Worm (Caenorhabditis elegans) whole organism, L3 larva: ENCODE data around the gene C25H3.15.
A peak's percentile ranks its signal among the peaks of the same experiment; 100 is the strongest.

Experiments
- R02D3.7 ChIP-seq: fragments of 150-350 bp; optimal IDR thresholded peaks from 2 replicates; lab custom pipeline; 2014; ENCODE audit warnings: missing biosample characterization, missing genetic modification characterization
- ZK546.5 ChIP-seq: sonication (generic microtip); optimal IDR thresholded peaks from 2 replicates; lab custom pipeline; 2017; ENCODE audit warnings: missing biosample characterization, missing genetic modification characterization
- aly-2 ChIP-seq: fragments of 150-350 bp; optimal IDR thresholded peaks from 2 replicates; lab custom pipeline; 2014; ENCODE audit warnings: missing biosample characterization, missing genetic modification characterization
- ama-1 ChIP-seq: fragments of 150-350 bp; optimal IDR thresholded peaks from 2 replicates; lab custom pipeline; 2018
- ceh-16 ChIP-seq: sonication (generic microtip); optimal IDR thresholded peaks from 2 replicates; lab custom pipeline; 2017; ENCODE audit warnings: missing biosample characterization, missing genetic modification characterization
- ceh-28 ChIP-seq: fragments of 150-350 bp; optimal IDR thresholded peaks from 2 replicates; lab custom pipeline; 2014; ENCODE audit warnings: missing biosample characterization, missing genetic modification reagents, missing genetic modification characterization
- ceh-82 ChIP-seq: fragments of 150-350 bp; optimal IDR thresholded peaks from 2 replicates; lab custom pipeline; 2014; ENCODE audit warnings: missing biosample characterization, missing genetic modification characterization
- ceh-9 ChIP-seq: sonication (generic microtip); optimal IDR thresholded peaks from 2 replicates; lab custom pipeline; 2018; ENCODE audit warnings: missing biosample characterization, missing genetic modification characterization
- daf-12 ChIP-seq: fragments of 150-350 bp; optimal IDR thresholded peaks from 2 replicates; lab custom pipeline; 2014; ENCODE audit warnings: missing biosample characterization, missing genetic modification reagents, missing genetic modification characterization
- egl-27 ChIP-seq: sonication (generic microtip); optimal IDR thresholded peaks from 4 replicates; lab custom pipeline; 2017; ENCODE audit warnings: missing biosample characterization, missing genetic modification reagents, missing genetic modification characterization
- egl-5 ChIP-seq: fragments of 150-350 bp; optimal IDR thresholded peaks from 2 replicates; lab custom pipeline; 2017; ENCODE audit warnings: missing biosample characterization, missing genetic modification reagents, missing genetic modification characterization, inconsistent platforms
- elt-1 ChIP-seq: fragments of 150-350 bp; optimal IDR thresholded peaks from 2 replicates; lab custom pipeline; 2014; ENCODE audit warnings: missing biosample characterization, missing genetic modification characterization
- elt-2 ChIP-seq: sonication (generic microtip); optimal IDR thresholded peaks from 2 replicates; lab custom pipeline; 2016; ENCODE audit warnings: missing genetic modification reagents, mild to moderate bottlenecking, missing genetic modification characterization, missing compliant biosample characterization
- fkh-10 ChIP-seq: sonication (generic microtip); optimal IDR thresholded peaks from 2 replicates; lab custom pipeline; 2017; ENCODE audit warnings: missing biosample characterization, missing genetic modification reagents, missing genetic modification characterization
- fos-1 ChIP-seq: fragments of 150-350 bp; optimal IDR thresholded peaks from 2 replicates; lab custom pipeline; 2014; ENCODE audit warnings: missing biosample characterization, missing genetic modification characterization
- hmg-11 ChIP-seq: sonication (generic microtip); optimal IDR thresholded peaks from 2 replicates; lab custom pipeline; 2016; ENCODE audit warnings: missing genetic modification characterization, missing compliant biosample characterization
- jun-1 ChIP-seq: fragments of 150-350 bp; optimal IDR thresholded peaks from 2 replicates; lab custom pipeline; 2014; ENCODE audit warnings: missing biosample characterization, missing genetic modification reagents, missing genetic modification characterization
- lin-15B ChIP-seq: fragments of 150-350 bp; optimal IDR thresholded peaks from 2 replicates; lab custom pipeline; 2014; ENCODE audit warnings: missing biosample characterization, missing genetic modification characterization
- lin-39 ChIP-seq: fragments of 150-350 bp; optimal IDR thresholded peaks from 2 replicates; lab custom pipeline; 2018; ENCODE audit warnings: missing biosample characterization, missing genetic modification reagents, missing genetic modification characterization
- lsy-12 ChIP-seq: sonication (generic microtip); optimal IDR thresholded peaks from 2 replicates; lab custom pipeline; 2016; ENCODE audit warnings: mild to moderate bottlenecking, missing genetic modification characterization, missing compliant biosample characterization
- mdl-1 ChIP-seq: fragments of 150-350 bp; optimal IDR thresholded peaks from 2 replicates; lab custom pipeline; 2014; ENCODE audit warnings: missing biosample characterization, missing genetic modification characterization
- mml-1 ChIP-seq: fragments of 150-350 bp; sonication (generic microtip); optimal IDR thresholded peaks from 3 replicates; lab custom pipeline; 2014; ENCODE audit warnings: missing biosample characterization, missing genetic modification characterization
- nfya-1 ChIP-seq: sonication (generic microtip); optimal IDR thresholded peaks from 2 replicates; lab custom pipeline; 2017; ENCODE audit warnings: missing genetic modification characterization, mild to moderate bottlenecking, missing compliant biosample characterization, antibody characterized with exemption, moderate library complexity; ENCODE audit not compliant: insufficient read depth
- nhr-11 ChIP-seq: fragments of 150-350 bp; optimal IDR thresholded peaks from 2 replicates; lab custom pipeline; 2014; ENCODE audit warnings: missing biosample characterization, missing genetic modification characterization
- nhr-23 ChIP-seq: fragments of 150-350 bp; optimal IDR thresholded peaks from 2 replicates; lab custom pipeline; 2014; ENCODE audit warnings: missing biosample characterization, missing genetic modification reagents, missing genetic modification characterization
- nhr-237 ChIP-seq: fragments of 150-350 bp; optimal IDR thresholded peaks from 2 replicates; lab custom pipeline; 2014; ENCODE audit warnings: missing biosample characterization, missing genetic modification characterization
- nhr-25 ChIP-seq: sonication (generic microtip); optimal IDR thresholded peaks from 2 replicates; lab custom pipeline; 2017; ENCODE audit warnings: missing biosample characterization, missing genetic modification characterization
- nhr-28 ChIP-seq: fragments of 150-350 bp; optimal IDR thresholded peaks from 2 replicates; lab custom pipeline; 2014; ENCODE audit warnings: missing biosample characterization, missing genetic modification characterization
- nhr-43 ChIP-seq: sonication (generic microtip); optimal IDR thresholded peaks from 2 replicates; lab custom pipeline; 2016; ENCODE audit warnings: mild to moderate bottlenecking, missing genetic modification characterization, missing compliant biosample characterization; ENCODE audit not compliant: poor library complexity, severe bottlenecking
- nhr-76 ChIP-seq: fragments of 150-350 bp; sonication (generic microtip); optimal IDR thresholded peaks from 5 replicates; lab custom pipeline; 2014; ENCODE audit warnings: missing biosample characterization, missing genetic modification characterization
- nhr-77 ChIP-seq: fragments of 150-350 bp; optimal IDR thresholded peaks from 2 replicates; lab custom pipeline; 2014; ENCODE audit warnings: missing biosample characterization, missing genetic modification characterization
- pha-4 ChIP-seq: fragments of 150-350 bp; optimal IDR thresholded peaks from 2 replicates; lab custom pipeline; 2014; ENCODE audit warnings: missing biosample characterization, missing genetic modification reagents, missing genetic modification characterization
- pqm-1 ChIP-seq: fragments of 150-350 bp; optimal IDR thresholded peaks from 2 replicates; lab custom pipeline; 2017; ENCODE audit warnings: missing biosample characterization, missing genetic modification characterization, inconsistent platforms
- sea-2 ChIP-seq: fragments of 150-350 bp; sonication (generic microtip); optimal IDR thresholded peaks from 4 replicates; lab custom pipeline; 2014; ENCODE audit warnings: missing biosample characterization, missing genetic modification reagents, missing genetic modification characterization
- skn-1 ChIP-seq: fragments of 150-350 bp; optimal IDR thresholded peaks from 2 replicates; lab custom pipeline; 2014; ENCODE audit warnings: missing biosample characterization, missing genetic modification characterization
- snpc-4 ChIP-seq: fragments of 150-350 bp; optimal IDR thresholded peaks from 2 replicates; lab custom pipeline; 2014; ENCODE audit warnings: missing biosample characterization, missing genetic modification characterization
- tbx-2 ChIP-seq: sonication (generic microtip); optimal IDR thresholded peaks from 2 replicates; lab custom pipeline; 2016; ENCODE audit warnings: mild to moderate bottlenecking, missing genetic modification characterization, missing compliant biosample characterization
- unc-39 ChIP-seq: sonication (generic microtip); optimal IDR thresholded peaks from 4 replicates; lab custom pipeline; 2017; ENCODE audit warnings: missing biosample characterization, missing genetic modification characterization
- unc-62 ChIP-seq: fragments of 150-350 bp; sonication (generic microtip); optimal IDR thresholded peaks from 4 replicates; lab custom pipeline; 2014; ENCODE audit warnings: missing biosample characterization, missing genetic modification reagents, missing genetic modification characterization
- zag-1 ChIP-seq: fragments of 150-350 bp; optimal IDR thresholded peaks from 2 replicates; lab custom pipeline; 2014; ENCODE audit warnings: missing biosample characterization, missing genetic modification characterization
- ztf-11 ChIP-seq: fragments of 150-350 bp; optimal IDR thresholded peaks from 2 replicates; lab custom pipeline; 2014; ENCODE audit warnings: missing biosample characterization, missing genetic modification characterization

C25H3.15 gene

DNA sequence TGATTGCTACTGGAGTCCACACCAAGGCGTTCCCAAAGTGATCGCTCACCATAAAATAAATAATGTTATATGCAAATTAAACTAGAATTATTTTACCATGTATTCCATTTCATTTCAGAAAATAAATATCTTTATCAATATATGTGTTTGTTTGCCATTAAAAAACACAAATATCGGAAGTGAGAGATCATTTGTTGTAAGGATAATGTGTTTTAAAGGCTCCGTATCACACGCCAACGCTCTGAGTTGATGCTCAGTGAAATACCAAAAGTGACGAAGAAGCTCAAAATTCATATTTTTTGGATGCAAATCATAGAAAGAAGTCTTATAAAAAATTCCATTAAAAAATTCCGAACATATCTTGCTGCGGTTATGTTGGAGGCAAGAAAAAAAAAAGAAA lies 31.1 kb downstream of the C25H3.15 start:
- TF ChIP-seq nhr-77 (tag; lab: Kevin White, UChicago) (no peak), aly-2 (tag; lab: Kevin White, UChicago) (no peak), ceh-9 (tag; lab: Kevin White, UChicago) (no peak), unc-62 (GFP tag; lab: Kevin White, UChicago) (no peak), nhr-28 (tag; lab: Kevin White, UChicago) (no peak), mdl-1 (no peak), nhr-11 (no peak)

DNA sequence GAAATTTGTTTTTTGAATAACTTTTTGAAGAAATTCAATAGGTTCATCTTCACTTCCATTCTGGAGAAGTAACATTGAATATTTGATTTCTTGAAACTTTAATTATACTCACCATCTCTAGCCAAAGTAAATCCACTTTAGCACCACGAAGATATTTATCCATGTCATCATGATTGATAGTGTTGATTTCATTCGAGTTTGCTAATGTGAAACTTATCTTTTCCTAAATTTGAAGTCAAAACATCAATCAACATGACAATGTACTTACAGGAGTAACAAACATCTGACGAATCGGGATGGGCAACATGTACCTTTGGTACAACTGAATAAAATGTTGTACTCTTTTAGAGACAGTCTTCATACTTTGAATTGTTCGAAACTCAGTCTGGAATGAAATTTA lies 32.2 kb downstream of the C25H3.15 start:
- no peak for TF ChIP-seq lin-39 (tag; lab: Kevin White, UChicago)
- no peak for TF ChIP-seq ceh-9 (tag; lab: Kevin White, UChicago)
- TF ChIP-seq, all 47 proteins: peak for 0

DNA sequence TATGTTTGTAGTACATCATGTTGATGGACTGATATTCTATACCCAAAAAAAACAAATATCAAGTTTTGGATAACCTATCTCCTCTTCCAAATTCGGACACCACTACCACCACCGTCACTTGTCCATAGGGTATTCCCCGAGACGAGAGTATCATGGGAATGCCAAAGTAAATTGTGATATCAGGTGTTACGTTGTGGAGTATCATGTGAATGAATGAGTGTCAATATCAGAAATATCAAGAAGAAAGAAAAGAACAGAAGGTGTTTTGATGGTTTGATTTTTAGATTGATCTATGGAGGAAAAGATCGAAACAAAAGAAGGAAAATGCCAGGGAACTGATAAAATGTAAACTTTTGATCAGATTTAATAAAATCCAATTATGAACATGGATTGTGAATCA lies 33.1 kb downstream of the C25H3.15 start:
- no peak for TF ChIP-seq nhr-25
- TF ChIP-seq aly-2 (tag; lab: Kevin White, UChicago), result no peak
- peak; percentile 12 for TF ChIP-seq snpc-4 (tag; lab: Kevin White, UChicago)
- no peak for TF ChIP-seq skn-1 (tag; lab: Kevin White, UChicago)
- TF ChIP-seq ZK546.5 (tag; lab: Kevin White, UChicago), result no peak
- TF ChIP-seq nhr-23, result no peak
- peak; percentile 52 for TF ChIP-seq pha-4
- no peak for TF ChIP-seq nfya-1 (tag; lab: Kevin White, UChicago)
- no peak for TF ChIP-seq nhr-11
- no peak for TF ChIP-seq ama-1 (lab: Kevin White, UChicago)
- TF ChIP-seq pqm-1 (tag; lab: Kevin White, UChicago), result peak; percentile 42
- no peak for TF ChIP-seq daf-12 (tag; lab: Kevin White, UChicago)
- TF ChIP-seq unc-62 (GFP tag; lab: Kevin White, UChicago), result no peak
- TF ChIP-seq nhr-237 (tag; lab: Kevin White, UChicago), result no peak
- TF ChIP-seq nhr-76, result no peak
- TF ChIP-seq ceh-16 (tag; lab: Kevin White, UChicago), result no peak
- TF ChIP-seq fkh-10 (GFP tag; lab: Kevin White, UChicago), result no peak
- no peak for TF ChIP-seq mml-1 (tag; lab: Kevin White, UChicago)
- no peak for TF ChIP-seq hmg-11 (tag; lab: Kevin White, UChicago)
- no peak for TF ChIP-seq jun-1 (tag; lab: Kevin White, UChicago)
- no peak for TF ChIP-seq nhr-77 (tag; lab: Kevin White, UChicago)
- TF ChIP-seq elt-2, result peak; percentile 58
- no peak for TF ChIP-seq lin-39 (tag; lab: Kevin White, UChicago)
- TF ChIP-seq ceh-28 (tag; lab: Kevin White, UChicago), result no peak
- no peak for TF ChIP-seq fos-1 (tag; lab: Kevin White, UChicago)

DNA sequence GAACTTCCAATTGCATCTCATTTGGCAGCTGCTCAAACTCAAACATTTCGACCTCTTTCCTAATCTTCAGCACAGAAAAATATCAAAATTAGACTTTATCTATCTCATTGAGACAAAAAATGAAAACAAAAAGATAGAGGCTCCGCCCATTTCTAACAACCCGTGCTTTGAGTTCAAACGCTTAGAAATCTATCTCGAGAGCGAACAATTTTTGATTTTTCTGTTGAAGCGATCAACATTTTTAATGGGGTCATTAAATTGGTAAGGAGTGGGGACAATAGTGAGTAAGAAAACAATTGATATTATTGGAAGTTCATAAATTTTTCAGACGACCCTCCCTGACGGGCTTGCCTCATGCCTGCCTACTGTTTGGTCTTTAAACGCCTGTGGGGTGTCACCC lies 33.7 kb downstream of the C25H3.15 start, which contains the start of the genes C25H3.10 and C25H3.1:
C25H3.10 (minus strand) TSS at position 101 of the 400 bp plus-strand sequence.
C25H3.1 (plus strand) TSS at position 203 of the 400 bp plus-strand sequence.
- TF ChIP-seq elt-1 (tag; lab: Kevin White, UChicago) (no peak), egl-5 (tag; lab: Kevin White, UChicago) (peak; percentile 74)
- TF ChIP-seq, all 47 proteins: peak for 1

DNA sequence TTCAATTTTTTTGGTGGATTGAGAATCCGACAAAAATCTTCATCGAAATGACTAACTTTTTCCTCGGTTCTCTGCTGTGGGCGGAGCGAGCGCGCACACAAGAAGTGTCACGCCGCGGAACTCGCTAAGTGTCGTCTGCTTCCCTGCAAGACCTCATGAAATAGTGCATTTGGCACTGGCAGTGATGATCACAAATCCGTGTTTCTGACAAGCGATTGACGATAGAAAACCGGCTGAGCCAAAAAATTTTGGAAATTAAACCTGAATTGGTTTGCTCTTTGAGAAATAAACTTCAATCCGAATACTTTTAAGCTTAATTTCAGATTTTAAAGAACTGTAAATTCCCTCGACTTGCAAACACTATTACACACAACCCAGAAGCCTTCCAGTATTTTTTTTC lies 36.4 kb downstream of the C25H3.15 start:
- TF ChIP-seq daf-12 (tag; lab: Kevin White, UChicago) (no peak), R02D3.7 (tag; lab: Kevin White, UChicago) (peak; percentile 50), ama-1 (lab: Kevin White, UChicago) (peak; percentile 96), mdl-1 (no peak), pqm-1 (tag; lab: Kevin White, UChicago) (peak; percentile 40), lin-39 (tag; lab: Kevin White, UChicago) (peak; percentile 10), ceh-16 (tag; lab: Kevin White, UChicago) (no peak), nfya-1 (tag; lab: Kevin White, UChicago) (peak; percentile 78), jun-1 (tag; lab: Kevin White, UChicago) (no peak), fkh-10 (GFP tag; lab: Kevin White, UChicago) (no peak), nhr-25 (peak; percentile 59), lin-15B (peak; percentile 29), ceh-82 (tag; lab: Kevin White, UChicago) (peak; percentile 40), elt-1 (tag; lab: Kevin White, UChicago) (no peak), zag-1 (tag; lab: Kevin White, UChicago) (no peak), ztf-11 (tag; lab: Kevin White, UChicago) (no peak), aly-2 (tag; lab: Kevin White, UChicago) (peak; percentile 81), egl-27 (tag; lab: Kevin White, UChicago) (no peak), sea-2 (GFP tag; lab: Kevin White, UChicago) (no peak), lsy-12 (tag; lab: Kevin White, UChicago) (peak; percentile 0), elt-2 (peak; percentile 71), nhr-28 (tag; lab: Kevin White, UChicago) (no peak), unc-39 (no peak), snpc-4 (tag; lab: Kevin White, UChicago) (peak; percentile 99), nhr-77 (tag; lab: Kevin White, UChicago) (peak; percentile 41), nhr-23 (peak; percentile 81), hmg-11 (tag; lab: Kevin White, UChicago) (peak; percentile 39), ceh-28 (tag; lab: Kevin White, UChicago) (peak; percentile 14), nhr-11 (no peak), nhr-43 (peak; percentile 68), skn-1 (tag; lab: Kevin White, UChicago) (peak; percentile 26), unc-62 (GFP tag; lab: Kevin White, UChicago) (no peak), pha-4 (peak; percentile 42), tbx-2 (tag; lab: Kevin White, UChicago) (peak; percentile 38)
